Worm (Caenorhabditis elegans) whole organism, young adult: ENCODE results near the gene F42A6.2.

Experiments
- B0019.2 ChIP-seq: fragments of 200-800 bp; sonication (Bioruptor generic); conservative IDR thresholded peaks from 2 replicates; pipeline ENCODE4 v1.3.6; 2022; ENCODE audit warnings: missing genetic modification reagents, missing genetic modification characterization, missing compliant biosample characterization
- B0261.1 ChIP-seq: sonication (generic microtip); optimal IDR thresholded peaks from 2 replicates; lab custom pipeline; 2016; ENCODE audit warnings: mild to moderate bottlenecking, missing genetic modification characterization, moderate library complexity, missing compliant biosample characterization
- B0336.3 ChIP-seq: fragments of 200-800 bp; sonication (Bioruptor generic); IDR thresholded peaks from 2 replicates; pipeline ENCODE4 v1.3.6; 2022; ENCODE audit warnings: missing genetic modification characterization, missing compliant biosample characterization
- C06A6.2 ChIP-seq: fragments of 200-800 bp; sonication (Bioruptor generic); conservative IDR thresholded peaks from 2 replicates; pipeline ENCODE4 v1.3.6; 2022; ENCODE audit warnings: missing genetic modification characterization, missing compliant biosample characterization
- F22D6.2 ChIP-seq: sonication (generic microtip); optimal IDR thresholded peaks from 2 replicates; lab custom pipeline; 2016; ENCODE audit warnings: mild to moderate bottlenecking, missing genetic modification characterization, missing compliant biosample characterization
- F33H1.4 ChIP-seq: fragments of 200-800 bp; sonication (Bioruptor generic); IDR thresholded peaks from 2 replicates; pipeline ENCODE4 v1.3.6; 2022; ENCODE audit warnings: missing genetic modification reagents, missing genetic modification characterization, missing compliant biosample characterization
- F39B2.1 ChIP-seq: fragments of 200-800 bp; sonication (Bioruptor generic); IDR thresholded peaks from 2 replicates; pipeline ENCODE4 v1.3.6; 2022; ENCODE audit warnings: missing genetic modification reagents, missing genetic modification characterization, missing compliant biosample characterization
- F52B5.7 ChIP-seq: sonication (generic microtip); optimal IDR thresholded peaks from 2 replicates; lab custom pipeline; 2016; ENCODE audit warnings: mild to moderate bottlenecking, missing genetic modification characterization, missing compliant biosample characterization
- F57C9.4 ChIP-seq: sonication (generic microtip); optimal IDR thresholded peaks from 2 replicates; lab custom pipeline; 2017; ENCODE audit warnings: mild to moderate bottlenecking, missing genetic modification characterization, missing compliant biosample characterization
- K11D2.4 ChIP-seq: fragments of 200-800 bp; sonication (Bioruptor generic); IDR thresholded peaks from 2 replicates; pipeline ENCODE4 v1.3.6; 2022; ENCODE audit warnings: missing genetic modification reagents, missing genetic modification characterization, missing compliant biosample characterization
- K12H6.12 ChIP-seq: fragments of 200-800 bp; sonication (Bioruptor generic); optimal IDR thresholded peaks from 2 replicates; lab custom pipeline; 2018; ENCODE audit warnings: mild to moderate bottlenecking, missing genetic modification characterization, missing compliant biosample characterization
- Y53G8AR.9 ChIP-seq: fragments of 200-800 bp; sonication (Bioruptor generic); conservative IDR thresholded peaks from 2 replicates; pipeline ENCODE4 v1.3.6; 2022; ENCODE audit warnings: missing genetic modification reagents, missing genetic modification characterization, missing compliant biosample characterization
- Y67H2A.10 ChIP-seq: fragments of 200-800 bp; sonication (Bioruptor generic); conservative IDR thresholded peaks from 2 replicates; pipeline ENCODE4 v1.3.6; 2022; ENCODE audit warnings: missing genetic modification reagents, missing genetic modification characterization, missing compliant biosample characterization
- aptf-3 ChIP-seq: fragments of 200-800 bp; sonication (Bioruptor generic); IDR thresholded peaks from 2 replicates; pipeline ENCODE4 v1.3.6; 2022; ENCODE audit warnings: missing genetic modification characterization, missing compliant biosample characterization
- attf-3 ChIP-seq: fragments of 200-800 bp; sonication (Bioruptor generic); conservative IDR thresholded peaks from 2 replicates; pipeline ENCODE4 v1.3.6; 2022; ENCODE audit warnings: missing genetic modification reagents, missing genetic modification characterization, missing compliant biosample characterization
- bed-1 ChIP-seq: fragments of 200-800 bp; sonication (Bioruptor generic); IDR thresholded peaks from 2 replicates; pipeline ENCODE4 v1.3.6; 2022; ENCODE audit warnings: missing genetic modification reagents, missing genetic modification characterization, missing compliant biosample characterization
- cebp-2 ChIP-seq: fragments of 200-800 bp; sonication (Bioruptor generic); IDR thresholded peaks from 2 replicates; pipeline ENCODE4 v1.3.6; 2022; ENCODE audit warnings: missing genetic modification characterization, missing compliant biosample characterization
- ceh-100 ChIP-seq: fragments of 200-800 bp; sonication (Bioruptor generic); IDR thresholded peaks from 2 replicates; pipeline ENCODE4 v1.3.6; 2022; ENCODE audit warnings: missing genetic modification reagents, missing genetic modification characterization, missing compliant biosample characterization
- ceh-27 ChIP-seq: fragments of 200-800 bp; sonication (Bioruptor generic); optimal IDR thresholded peaks from 2 replicates; lab custom pipeline; 2018; ENCODE audit warnings: mild to moderate bottlenecking, missing genetic modification characterization, moderate library complexity, missing compliant biosample characterization
- ceh-40 ChIP-seq: fragments of 200-800 bp; sonication (Bioruptor generic); IDR thresholded peaks from 2 replicates; pipeline ENCODE4 v1.3.6; 2022; ENCODE audit warnings: missing genetic modification characterization, missing compliant biosample characterization
- efl-1 ChIP-seq: fragments of 150-350 bp; optimal IDR thresholded peaks from 2 replicates; lab custom pipeline; 2014; ENCODE audit warnings: missing biosample characterization, missing genetic modification reagents, missing genetic modification characterization
- him-1 ChIP-seq: sonication (generic microtip); optimal IDR thresholded peaks from 2 replicates; lab custom pipeline; 2016; ENCODE audit warnings: missing genotype, missing genetic modification reagents, missing genetic modification characterization, missing compliant biosample characterization
- hlh-12 ChIP-seq: sonication (generic microtip); optimal IDR thresholded peaks from 2 replicates; lab custom pipeline; 2016; ENCODE audit warnings: missing genetic modification characterization, missing compliant biosample characterization
- hrde-1 ChIP-seq: sonication (generic microtip); optimal IDR thresholded peaks from 2 replicates; lab custom pipeline; 2016; ENCODE audit warnings: missing genetic modification characterization, mild to moderate bottlenecking, missing compliant biosample characterization, moderate library complexity, missing genotype, missing genetic modification reagents, borderline replicate concordance
- let-607 ChIP-seq, 2 experiments: fragments of 200-800 bp in 1 of 2; sonication (Bioruptor generic) in 1 of 2; sonication (generic microtip) in 1 of 2; optimal IDR thresholded peaks; 2 replicates each; lab custom pipeline; 2016 to 2018; ENCODE audit warnings: mild to moderate bottlenecking in 2 of 2, missing compliant biosample characterization in 2 of 2, missing genetic modification characterization in 2 of 2, moderate library complexity in 2 of 2, missing genotype in 1 of 2
- lin-26 ChIP-seq: fragments of 200-800 bp; sonication (Bioruptor generic); IDR thresholded peaks from 2 replicates; pipeline ENCODE4 v1.3.6; 2022; ENCODE audit warnings: missing genetic modification reagents, missing genetic modification characterization, missing compliant biosample characterization
- lir-1 ChIP-seq: fragments of 200-800 bp; sonication (Bioruptor generic); conservative IDR thresholded peaks from 2 replicates; pipeline ENCODE4 v1.3.6; 2022; ENCODE audit warnings: missing genetic modification reagents, missing genetic modification characterization, missing compliant biosample characterization
- madf-8 ChIP-seq: fragments of 200-800 bp; sonication (Bioruptor generic); conservative IDR thresholded peaks from 2 replicates; pipeline ENCODE4 v1.3.6; 2022; ENCODE audit warnings: missing genetic modification reagents, missing genetic modification characterization, missing compliant biosample characterization
- mcd-1 ChIP-seq: fragments of 200-800 bp; sonication (Bioruptor generic); IDR thresholded peaks from 2 replicates; pipeline ENCODE4 v1.3.6; 2022; ENCODE audit warnings: missing genetic modification reagents, missing genetic modification characterization, missing compliant biosample characterization
- mes-4 ChIP-seq: sonication (generic microtip); optimal IDR thresholded peaks from 2 replicates; lab custom pipeline; 2016; ENCODE audit warnings: missing genotype, missing genetic modification characterization, missing compliant biosample characterization
- mxl-1 ChIP-seq: sonication (generic microtip); optimal IDR thresholded peaks from 2 replicates; lab custom pipeline; 2016; ENCODE audit warnings: missing genetic modification characterization, missing compliant biosample characterization
- nfya-2 ChIP-seq: fragments of 200-800 bp; sonication (Bioruptor generic); IDR thresholded peaks from 2 replicates; pipeline ENCODE4 v1.3.6; 2022; ENCODE audit warnings: missing genetic modification reagents, missing genetic modification characterization, missing compliant biosample characterization
- nhr-120 ChIP-seq: fragments of 200-800 bp; sonication (Bioruptor generic); IDR thresholded peaks from 2 replicates; pipeline ENCODE4 v1.3.6; 2022; ENCODE audit warnings: missing genetic modification characterization, missing compliant biosample characterization
- nhr-80 ChIP-seq: sonication (generic microtip); optimal IDR thresholded peaks from 2 replicates; lab custom pipeline; 2016; ENCODE audit warnings: missing genetic modification characterization, missing compliant biosample characterization
- nhr-90 ChIP-seq: sonication (generic microtip); optimal IDR thresholded peaks from 2 replicates; lab custom pipeline; 2016; ENCODE audit warnings: missing genotype, mild to moderate bottlenecking, missing genetic modification characterization, missing compliant biosample characterization
- pha-4 ChIP-seq: fragments of 150-350 bp; sonication (generic microtip); optimal IDR thresholded peaks from 2 replicates; lab custom pipeline; 2014; ENCODE audit warnings: missing biosample characterization, missing genetic modification reagents, missing genetic modification characterization
- rcor-1 ChIP-seq: fragments of 200-800 bp; sonication (Bioruptor generic); IDR thresholded peaks from 2 replicates; pipeline ENCODE4 v1.3.6; 2022; ENCODE audit warnings: missing genetic modification reagents, missing genetic modification characterization, missing compliant biosample characterization
- rpc-1 ChIP-seq, 2 experiments: fragments of 150-350 bp in 1 of 2; sonication (generic microtip) in 1 of 2; optimal IDR thresholded peaks; 2 replicates each; lab custom pipeline; 2014 to 2018; ENCODE audit warnings: missing biosample characterization in 1 of 2, missing genetic modification characterization in 1 of 2, missing genetic modification reagents in 1 of 2, missing genotype in 1 of 2
- sdz-38 ChIP-seq: sonication (generic microtip); optimal IDR thresholded peaks from 2 replicates; lab custom pipeline; 2016; ENCODE audit warnings: missing genotype, missing genetic modification characterization, missing compliant biosample characterization
- somi-1 ChIP-seq: fragments of 200-800 bp; sonication (Bioruptor generic); optimal IDR thresholded peaks from 2 replicates; lab custom pipeline; 2018; ENCODE audit warnings: mild to moderate bottlenecking, missing genetic modification characterization, missing compliant biosample characterization
- tlf-1 ChIP-seq: fragments of 200-800 bp; sonication (Bioruptor generic); optimal IDR thresholded peaks from 2 replicates; lab custom pipeline; 2018; ENCODE audit warnings: mild to moderate bottlenecking, missing genetic modification characterization, missing compliant biosample characterization
- xnd-1 ChIP-seq: sonication (generic microtip); optimal IDR thresholded peaks from 2 replicates; lab custom pipeline; 2016; ENCODE audit warnings: missing genotype, missing genetic modification reagents, missing genetic modification characterization, missing compliant biosample characterization
- zfh-2 ChIP-seq: fragments of 200-800 bp; sonication (Bioruptor generic); conservative IDR thresholded peaks from 2 replicates; pipeline ENCODE4 v1.3.6; 2022; ENCODE audit warnings: missing genetic modification reagents, missing genetic modification characterization, missing compliant biosample characterization
- zim-3 ChIP-seq: sonication (generic microtip); optimal IDR thresholded peaks from 2 replicates; lab custom pipeline; 2017; ENCODE audit warnings: mild to moderate bottlenecking, missing genetic modification characterization, moderate library complexity, missing compliant biosample characterization
- ztf-18 ChIP-seq: sonication (generic microtip); optimal IDR thresholded peaks from 2 replicates; lab custom pipeline; 2016; ENCODE audit warnings: missing genotype, mild to moderate bottlenecking, missing genetic modification characterization, missing compliant biosample characterization
- ztf-22 ChIP-seq: fragments of 200-800 bp; sonication (Bioruptor generic); optimal IDR thresholded peaks from 2 replicates; lab custom pipeline; 2018; ENCODE audit warnings: mild to moderate bottlenecking, missing genetic modification characterization, moderate library complexity, missing compliant biosample characterization
- ztf-26 ChIP-seq: sonication (generic microtip); optimal IDR thresholded peaks from 2 replicates; lab custom pipeline; 2017; ENCODE audit warnings: missing genetic modification characterization, missing compliant biosample characterization
- ztf-28 ChIP-seq: fragments of 200-800 bp; sonication (Bioruptor generic); IDR thresholded peaks from 2 replicates; pipeline ENCODE4 v1.3.6; 2022; ENCODE audit warnings: missing genetic modification reagents, missing genetic modification characterization, missing compliant biosample characterization

Gene F42A6.2

ce11 chrIV:3311243-3311642, 30.0 kb upstream of the F42A6.2 start, which contains the start of gene zip-11 (continued):
- no peak for TF ChIP-seq rpc-1 (optimal IDR thresholded peaks at IDR 0.05; lab: Kevin White, UChicago)
- TF ChIP-seq rpc-1 (tag; optimal IDR thresholded peaks at IDR 0.05; lab: Kevin White, UChicago), result no peak
- TF ChIP-seq hlh-12 (tag; lab: Kevin White, UChicago), result no peak
- peak; percentile 12 to 63 for TF ChIP-seq let-607 (tag; optimal IDR thresholded peaks at IDR 0.05; lab: Kevin White, UChicago)
- TF ChIP-seq zim-3 (tag; lab: Kevin White, UChicago), result no peak
- no peak for TF ChIP-seq B0019.2 (GFP tag; lab: Robert Waterston, UW)
- peak; percentile 58; the same call in 1 of the 2 replicates for TF ChIP-seq B0336.3 (GFP tag; lab: Robert Waterston, UW)
- TF ChIP-seq ceh-40 (GFP tag; lab: Robert Waterston, UW), result no peak
- 0 out of 2 replicates have a peak, but pooled peaks have one; percentile 19 for TF ChIP-seq ceh-100
- TF ChIP-seq F52B5.7 (tag; lab: Kevin White, UChicago), result no peak
- TF ChIP-seq pha-4 (tag; lab: Kevin White, UChicago), result no peak
- no peak for TF ChIP-seq C06A6.2 (GFP tag; lab: Robert Waterston, UW)
- no peak for TF ChIP-seq hrde-1 (tag; lab: Kevin White, UChicago)
- no peak for TF ChIP-seq him-1 (tag; lab: Kevin White, UChicago)
- peak; percentile 50; the same call in 1 of the 2 replicates for TF ChIP-seq Y53G8AR.9 (GFP tag; lab: Robert Waterston, UW)
- TF ChIP-seq rcor-1, result no peak
- peak; percentile 14 for TF ChIP-seq ztf-18 (tag; lab: Kevin White, UChicago)
- TF ChIP-seq zfh-2 (GFP tag; lab: Robert Waterston, UW), result peak; percentile 99
- TF ChIP-seq sdz-38 (tag; lab: Kevin White, UChicago), result no peak
- TF ChIP-seq nhr-80 (tag; lab: Kevin White, UChicago), result peak; percentile 67
- TF ChIP-seq F39B2.1, result no peak
- TF ChIP-seq tlf-1 (GFP tag; lab: Kevin White, UChicago), result peak; percentile 14
- peak; percentile 82 for TF ChIP-seq mcd-1 (GFP tag; lab: Robert Waterston, UW)
- peak; percentile 83 for TF ChIP-seq K11D2.4 (GFP tag; lab: Robert Waterston, UW)
- peak; percentile 75 for TF ChIP-seq nhr-90 (tag; lab: Kevin White, UChicago)
- TF ChIP-seq mxl-1 (tag; lab: Kevin White, UChicago), result no peak
- TF ChIP-seq B0261.1 (tag; lab: Kevin White, UChicago), result no peak
- no peak for TF ChIP-seq bed-1 (GFP tag; lab: Robert Waterston, UW)
- TF ChIP-seq mes-4 (tag; lab: Kevin White, UChicago), result no peak
- TF ChIP-seq nfya-2 (GFP tag; lab: Robert Waterston, UW), result no peak
- TF ChIP-seq ztf-22 (GFP tag; lab: Kevin White, UChicago), result peak; percentile 13
- TF ChIP-seq aptf-3 (GFP tag; lab: Robert Waterston, UW), result no peak
- TF ChIP-seq ztf-28 (GFP tag; lab: Robert Waterston, UW), result no peak
- no peak for TF ChIP-seq xnd-1
- TF ChIP-seq, all 124 proteins: peak for 38

- TF ChIP-seq ztf-26, result peak; percentile 82
- peak; percentile 43 for TF ChIP-seq ztf-18 (tag; lab: Kevin White, UChicago)
- peak; percentile 92 for TF ChIP-seq nhr-120 (GFP tag; lab: Robert Waterston, UW)
- TF ChIP-seq ceh-27 (GFP tag; lab: Kevin White, UChicago), result peak; percentile 54
- peak; percentile 88 for TF ChIP-seq Y67H2A.10 (GFP tag; lab: Robert Waterston, UW)
- TF ChIP-seq lin-26 (GFP tag; lab: Robert Waterston, UW), result peak; percentile 89
- peak; percentile 31 for TF ChIP-seq efl-1
- peak; percentile 51 for TF ChIP-seq K12H6.12 (tag; lab: Kevin White, UChicago)
- peak; percentile 50 for TF ChIP-seq F22D6.2
- peak; percentile 93 for TF ChIP-seq madf-8
- TF ChIP-seq cebp-2 (GFP tag; lab: Robert Waterston, UW), result peak; percentile 95; the same call in 1 of the 2 replicates
- TF ChIP-seq F33H1.4, result peak; percentile 96
- peak; percentile 64 for TF ChIP-seq somi-1 (GFP tag; lab: Kevin White, UChicago)
- TF ChIP-seq C06A6.2 (GFP tag; lab: Robert Waterston, UW), result peak; percentile 96
- 0 out of 2 replicates have a peak, but pooled peaks have one; percentile 41 for TF ChIP-seq bed-1 (GFP tag; lab: Robert Waterston, UW)
- TF ChIP-seq F57C9.4 (tag; lab: Kevin White, UChicago), result peak; percentile 89
- TF ChIP-seq K11D2.4 (GFP tag; lab: Robert Waterston, UW), result peak; percentile 97
- TF ChIP-seq B0019.2 (GFP tag; lab: Robert Waterston, UW), result peak; percentile 93
- peak; percentile 92 for TF ChIP-seq tlf-1 (GFP tag; lab: Kevin White, UChicago)
- peak; percentile 93 for TF ChIP-seq lir-1
- peak; percentile 87 for TF ChIP-seq attf-3 (GFP tag; lab: Robert Waterston, UW)
These were observed 28.0 kb upstream of the F42A6.2 start for ce11 chrIV:3313311-3313710.
